Worm (Caenorhabditis elegans) whole organism, young adult: Measurements from ENCODE around the gene Y116F11A.6.

Experiments
- B0035.1 ChIP-seq: sonication (generic microtip); optimal IDR thresholded peaks from 2 replicates; lab custom pipeline; 2016; ENCODE audit warnings: missing genetic modification characterization, mild to moderate bottlenecking, missing compliant biosample characterization, missing genotype, missing genetic modification reagents
- B0336.3 ChIP-seq: fragments of 200-800 bp; sonication (Bioruptor generic); IDR thresholded peaks from 2 replicates; pipeline ENCODE4 v1.3.6; 2022; ENCODE audit warnings: missing genetic modification characterization, missing compliant biosample characterization
- D2030.7 ChIP-seq: fragments of 200-800 bp; sonication (Bioruptor generic); IDR thresholded peaks from 2 replicates; pipeline ENCODE4 v1.3.6; 2022; ENCODE audit warnings: missing genetic modification reagents, missing genetic modification characterization, missing compliant biosample characterization
- F10E7.11 ChIP-seq: sonication (generic microtip); optimal IDR thresholded peaks from 2 replicates; lab custom pipeline; 2017; ENCODE audit warnings: mild to moderate bottlenecking, missing genetic modification characterization, moderate library complexity, missing compliant biosample characterization
- F33H1.4 ChIP-seq: fragments of 200-800 bp; sonication (Bioruptor generic); IDR thresholded peaks from 2 replicates; pipeline ENCODE4 v1.3.6; 2022; ENCODE audit warnings: missing genetic modification reagents, missing genetic modification characterization, missing compliant biosample characterization
- F37B4.10 ChIP-seq: fragments of 200-800 bp; sonication (Bioruptor generic); IDR thresholded peaks from 2 replicates; pipeline ENCODE4 v1.3.6; 2022; ENCODE audit warnings: missing genetic modification characterization, missing compliant biosample characterization
- F49E8.2 ChIP-seq: sonication (generic microtip); optimal IDR thresholded peaks from 3 replicates; lab custom pipeline; 2017; ENCODE audit warnings: missing genetic modification characterization, mild to moderate bottlenecking, missing compliant biosample characterization, antibody characterized with exemption, moderate library complexity; ENCODE audit not compliant: insufficient read depth
- K12H6.12 ChIP-seq: fragments of 200-800 bp; sonication (Bioruptor generic); optimal IDR thresholded peaks from 2 replicates; lab custom pipeline; 2018; ENCODE audit warnings: mild to moderate bottlenecking, missing genetic modification characterization, missing compliant biosample characterization
- Y95B8A.8 ChIP-seq: fragments of 200-800 bp; sonication (Bioruptor generic); IDR thresholded peaks from 2 replicates; pipeline ENCODE4 v1.3.6; 2022; ENCODE audit warnings: missing genetic modification reagents, missing genetic modification characterization, missing compliant biosample characterization
- ZK185.1 ChIP-seq: sonication (generic microtip); optimal IDR thresholded peaks from 2 replicates; lab custom pipeline; 2016; ENCODE audit warnings: mild to moderate bottlenecking, missing genetic modification characterization, missing compliant biosample characterization; ENCODE audit not compliant: poor library complexity, severe bottlenecking
- aptf-3 ChIP-seq: fragments of 200-800 bp; sonication (Bioruptor generic); IDR thresholded peaks from 2 replicates; pipeline ENCODE4 v1.3.6; 2022; ENCODE audit warnings: missing genetic modification characterization, missing compliant biosample characterization
- athp-1 ChIP-seq: sonication (generic microtip); optimal IDR thresholded peaks from 2 replicates; lab custom pipeline; 2017; ENCODE audit warnings: mild to moderate bottlenecking, missing genetic modification characterization, missing compliant biosample characterization
- attf-3 ChIP-seq: fragments of 200-800 bp; sonication (Bioruptor generic); conservative IDR thresholded peaks from 2 replicates; pipeline ENCODE4 v1.3.6; 2022; ENCODE audit warnings: missing genetic modification reagents, missing genetic modification characterization, missing compliant biosample characterization
- attf-6 ChIP-seq: fragments of 200-800 bp; sonication (Bioruptor generic); IDR thresholded peaks from 2 replicates; pipeline ENCODE4 v1.3.6; 2022; ENCODE audit warnings: missing genetic modification reagents, missing genetic modification characterization, missing compliant biosample characterization
- cebp-1 ChIP-seq, 2 experiments: fragments of 200-800 bp in 1 of 2; sonication (Bioruptor generic) in 1 of 2; sonication (generic microtip) in 1 of 2; IDR thresholded peaks in 1 of 2; optimal IDR thresholded peaks in 1 of 2; 2 replicates each; pipeline versions ENCODE4 v1.3.6 to Lab custom; 2017 to 2022; ENCODE audit warnings: missing compliant biosample characterization in 2 of 2, missing genetic modification characterization in 2 of 2, mild to moderate bottlenecking in 1 of 2, missing genetic modification reagents in 1 of 2, moderate library complexity in 1 of 2
- ceh-91 ChIP-seq: fragments of 200-800 bp; sonication (Bioruptor generic); IDR thresholded peaks from 2 replicates; pipeline ENCODE4 v1.3.6; 2022; ENCODE audit warnings: missing genetic modification reagents, missing genetic modification characterization, missing compliant biosample characterization
- chd-7 ChIP-seq: sonication (generic microtip); optimal IDR thresholded peaks from 2 replicates; lab custom pipeline; 2016; ENCODE audit warnings: mild to moderate bottlenecking, missing genetic modification characterization, moderate library complexity, missing compliant biosample characterization
- dox-1 ChIP-seq: fragments of 200-800 bp; sonication (Bioruptor generic); IDR thresholded peaks from 2 replicates; pipeline ENCODE4 v1.3.6; 2022; ENCODE audit warnings: missing genetic modification reagents, missing genetic modification characterization, missing compliant biosample characterization
- dpl-1 ChIP-seq: fragments of 150-350 bp; optimal IDR thresholded peaks from 2 replicates; lab custom pipeline; 2014; ENCODE audit warnings: missing biosample characterization, missing genetic modification reagents, missing genetic modification characterization
- efl-1 ChIP-seq: fragments of 150-350 bp; optimal IDR thresholded peaks from 2 replicates; lab custom pipeline; 2014; ENCODE audit warnings: missing biosample characterization, missing genetic modification reagents, missing genetic modification characterization
- egl-18 ChIP-seq: fragments of 200-800 bp; sonication (Bioruptor generic); IDR thresholded peaks from 2 replicates; pipeline ENCODE4 v1.3.6; 2022; ENCODE audit warnings: missing genetic modification reagents, missing genetic modification characterization, missing compliant biosample characterization
- fkh-3 ChIP-seq: sonication (generic microtip); optimal IDR thresholded peaks from 2 replicates; lab custom pipeline; 2016; ENCODE audit warnings: mild to moderate bottlenecking, missing genetic modification characterization, missing compliant biosample characterization
- hlh-26 ChIP-seq: fragments of 200-800 bp; sonication (Bioruptor generic); conservative IDR thresholded peaks from 2 replicates; pipeline ENCODE4 v1.3.6; 2022; ENCODE audit warnings: missing genetic modification reagents, missing genetic modification characterization, missing compliant biosample characterization
- hmg-1.2 ChIP-seq: fragments of 200-800 bp; sonication (Bioruptor generic); IDR thresholded peaks from 2 replicates; pipeline ENCODE4 v1.3.6; 2022; ENCODE audit warnings: missing genetic modification reagents, missing genetic modification characterization, missing compliant biosample characterization
- hsf-1 ChIP-seq: fragments of 200-800 bp; sonication (Bioruptor generic); IDR thresholded peaks from 2 replicates; pipeline ENCODE4 v1.3.6; 2022; ENCODE audit warnings: missing genetic modification reagents, missing genetic modification characterization, missing compliant biosample characterization
- lag-1 ChIP-seq: fragments of 200-800 bp; sonication (Bioruptor generic); IDR thresholded peaks from 2 replicates; pipeline ENCODE4 v1.3.6; 2022; ENCODE audit warnings: missing genetic modification reagents, missing genetic modification characterization, missing compliant biosample characterization
- lin-35 ChIP-seq, 3 experiments: fragments of 150-350 bp in 2 of 3; sonication (generic microtip) in 1 of 3; optimal IDR thresholded peaks; 2 replicates each; lab custom pipeline; 2014 to 2018; ENCODE audit warnings: missing biosample characterization in 3 of 3, missing genetic modification characterization in 3 of 3, missing genetic modification reagents in 3 of 3
- lin-54 ChIP-seq: fragments of 200-800 bp; sonication (Bioruptor generic); optimal IDR thresholded peaks from 2 replicates; lab custom pipeline; 2018; ENCODE audit warnings: mild to moderate bottlenecking, missing genetic modification characterization, missing compliant biosample characterization
- lsl-1 ChIP-seq: fragments of 200-800 bp; sonication (Bioruptor generic); optimal IDR thresholded peaks from 2 replicates; lab custom pipeline; 2018; ENCODE audit warnings: mild to moderate bottlenecking, missing genetic modification characterization, moderate library complexity, missing compliant biosample characterization
- madf-6 ChIP-seq: fragments of 200-800 bp; sonication (Bioruptor generic); IDR thresholded peaks from 2 replicates; pipeline ENCODE4 v1.3.6; 2022; ENCODE audit warnings: missing genetic modification reagents, missing genetic modification characterization, missing compliant biosample characterization
- madf-8 ChIP-seq: fragments of 200-800 bp; sonication (Bioruptor generic); conservative IDR thresholded peaks from 2 replicates; pipeline ENCODE4 v1.3.6; 2022; ENCODE audit warnings: missing genetic modification reagents, missing genetic modification characterization, missing compliant biosample characterization
- snpc-1.3 ChIP-seq: sonication (generic microtip); optimal IDR thresholded peaks from 2 replicates; lab custom pipeline; 2017; ENCODE audit warnings: missing genetic modification characterization, mild to moderate bottlenecking, missing compliant biosample characterization, antibody characterized with exemption, moderate library complexity, missing genotype, missing genetic modification reagents; ENCODE audit not compliant: insufficient read depth
- snpc-3.4 ChIP-seq: sonication (generic microtip); optimal IDR thresholded peaks from 2 replicates; lab custom pipeline; 2017; ENCODE audit warnings: missing genetic modification characterization, mild to moderate bottlenecking, missing compliant biosample characterization, antibody characterized with exemption, moderate library complexity, missing genotype, missing genetic modification reagents
- snpc-4 ChIP-seq, 5 experiments: fragments of 150-350 bp in 1 of 5; sonication (generic microtip) in 4 of 5; optimal IDR thresholded peaks; 2 replicates each; lab custom pipeline; 2014 to 2018; ENCODE audit warnings: missing genetic modification characterization in 5 of 5, missing biosample characterization in 3 of 5, antibody characterized with exemption in 2 of 5, mild to moderate bottlenecking in 2 of 5, missing compliant biosample characterization in 2 of 5, missing genotype in 2 of 5, moderate library complexity in 2 of 5, missing genetic modification reagents in 1 of 5
- somi-1 ChIP-seq: fragments of 200-800 bp; sonication (Bioruptor generic); optimal IDR thresholded peaks from 2 replicates; lab custom pipeline; 2018; ENCODE audit warnings: mild to moderate bottlenecking, missing genetic modification characterization, missing compliant biosample characterization
- tbp1 ChIP-seq: fragments of 200-800 bp; sonication (Bioruptor generic); optimal IDR thresholded peaks from 2 replicates; lab custom pipeline; 2018; ENCODE audit warnings: mild to moderate bottlenecking, missing genetic modification characterization, missing compliant biosample characterization
- tlf-1 ChIP-seq: fragments of 200-800 bp; sonication (Bioruptor generic); optimal IDR thresholded peaks from 2 replicates; lab custom pipeline; 2018; ENCODE audit warnings: mild to moderate bottlenecking, missing genetic modification characterization, missing compliant biosample characterization
- xnd-1 ChIP-seq: sonication (generic microtip); optimal IDR thresholded peaks from 2 replicates; lab custom pipeline; 2016; ENCODE audit warnings: missing genotype, missing genetic modification reagents, missing genetic modification characterization, missing compliant biosample characterization
- ztf-18 ChIP-seq: sonication (generic microtip); optimal IDR thresholded peaks from 2 replicates; lab custom pipeline; 2016; ENCODE audit warnings: missing genotype, mild to moderate bottlenecking, missing genetic modification characterization, missing compliant biosample characterization
- ztf-6 ChIP-seq: fragments of 200-800 bp; sonication (Bioruptor generic); IDR thresholded peaks from 2 replicates; pipeline ENCODE4 v1.3.6; 2022; ENCODE audit warnings: missing genetic modification reagents, missing genetic modification characterization, missing compliant biosample characterization

The Y116F11A.6 gene

DNA sequence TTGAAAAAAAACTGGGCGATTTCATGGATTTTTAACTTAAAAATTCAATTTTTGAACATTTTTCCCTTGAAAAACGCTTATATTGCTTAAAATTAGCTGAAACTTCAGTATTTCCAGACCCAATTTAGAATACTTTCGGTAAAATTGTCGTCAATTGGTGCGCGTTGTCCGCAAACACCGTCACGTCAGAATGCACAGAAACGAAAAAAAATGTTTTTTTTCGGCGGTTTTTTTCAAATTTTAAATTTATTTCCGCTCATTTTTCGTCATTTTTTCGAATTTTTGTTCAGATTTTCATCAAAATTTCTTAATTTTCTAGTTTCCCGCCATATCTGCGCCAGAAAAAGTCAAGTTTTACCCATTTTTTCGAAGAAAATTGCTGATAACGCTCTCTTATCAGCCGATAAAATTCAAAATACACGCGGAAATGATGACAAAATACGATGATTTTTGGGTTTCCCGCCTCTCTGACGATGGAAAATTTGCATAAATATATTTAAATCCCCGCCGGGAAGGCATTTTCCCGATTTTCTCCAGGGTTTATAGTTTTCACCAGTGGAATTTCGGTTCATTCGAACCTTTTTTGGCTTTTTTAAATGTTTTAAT, 46.0 kb upstream of the Y116F11A.6 start:
- TF ChIP-seq D2030.7 (GFP tag; lab: Robert Waterston, UW) (peak; percentile 64), lag-1 (GFP tag; lab: Robert Waterston, UW) (no peak), xnd-1 (tag; lab: Kevin White, UChicago) (peak; percentile 64), efl-1 (GFP tag; lab: Kevin White, UChicago) (peak; percentile 84), ztf-6 (GFP tag; lab: Robert Waterston, UW) (no peak), snpc-4 (GFP tag; optimal IDR thresholded peaks at IDR 0.05; lab: Kevin White, UChicago) (no peak), snpc-4 (tag; optimal IDR thresholded peaks at IDR 0.05; lab: Kevin White, UChicago) (no peak), ztf-18 (no peak), egl-18 (GFP tag; lab: Robert Waterston, UW) (no peak), lin-54 (GFP tag; lab: Kevin White, UChicago) (peak; percentile 66), dpl-1 (GFP tag; lab: Kevin White, UChicago) (peak; percentile 63), B0035.1 (no peak), ZK185.1 (tag; lab: Kevin White, UChicago) (no peak), B0336.3 (GFP tag; lab: Robert Waterston, UW) (no peak), F33H1.4 (peak; percentile 29; the same call in 1 of the 2 replicates), ceh-91 (peak; percentile 55; the same call in 1 of the 2 replicates), tbp1 (no peak), F10E7.11 (no peak), dox-1 (GFP tag; lab: Robert Waterston, UW) (peak; percentile 35; the same call in 1 of the 2 replicates), lin-35 (GFP tag; optimal IDR thresholded peaks at IDR 0.05; lab: Kevin White, UChicago) (no peak), madf-8 (GFP tag; lab: Robert Waterston, UW) (peak; percentile 82), hmg-1.2 (GFP tag; lab: Robert Waterston, UW) (0 out of 2 replicates have a peak, but pooled peaks have one; percentile 9), hsf-1 (GFP tag; lab: Robert Waterston, UW) (no peak), snpc-1.3 (tag; lab: Kevin White, UChicago) (peak; percentile 21), madf-6 (GFP tag; lab: Robert Waterston, UW) (peak; percentile 90), snpc-3.4 (tag; lab: Kevin White, UChicago) (peak; percentile 13), lsl-1 (GFP tag; lab: Kevin White, UChicago) (peak; percentile 56), F49E8.2 (tag; lab: Kevin White, UChicago) (peak; percentile 12)

DNA sequence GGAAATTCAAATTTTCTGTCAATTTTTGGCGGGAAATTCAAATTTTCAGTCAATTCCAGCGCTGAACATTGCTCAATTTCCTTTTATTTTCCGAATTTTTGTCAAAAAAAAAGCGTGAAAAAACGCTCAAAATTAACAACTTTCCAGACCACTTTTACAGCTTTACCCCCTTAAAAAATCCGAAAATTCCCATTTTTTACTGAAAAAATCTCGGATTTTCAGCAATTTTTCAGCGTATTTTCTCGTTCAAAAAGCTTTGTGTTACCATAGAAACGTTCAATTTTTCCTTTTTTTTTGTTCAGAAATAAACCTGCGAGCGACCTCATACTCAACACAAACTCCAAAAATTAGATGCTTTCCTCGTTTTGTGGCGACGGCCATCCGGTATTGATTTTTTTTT, 44.8 kb upstream of the Y116F11A.6 start, which contains the start of gene mrp-7:
Gene mrp-7 (plus strand): TSS at position 301 of the 400 bp plus-strand sequence.
- TF ChIP-seq cebp-1 (GFP tag; IDR thresholded peaks at IDR 0.05; lab: Robert Waterston, UW) = no peak
- no peak for TF ChIP-seq cebp-1 (tag; optimal IDR thresholded peaks at IDR 0.05; lab: Kevin White, UChicago)
- no peak for TF ChIP-seq ceh-91
- no peak for TF ChIP-seq athp-1 (tag; lab: Kevin White, UChicago)
- no peak for TF ChIP-seq fkh-3 (tag; lab: Kevin White, UChicago)
- no peak for TF ChIP-seq K12H6.12 (tag; lab: Kevin White, UChicago)
- TF ChIP-seq snpc-3.4 (tag; lab: Kevin White, UChicago) = no peak
- TF ChIP-seq F37B4.10 = no peak
- no peak for TF ChIP-seq chd-7 (tag; lab: Kevin White, UChicago)
- TF ChIP-seq B0336.3 (GFP tag; lab: Robert Waterston, UW) = no peak
- TF ChIP-seq somi-1 (GFP tag; lab: Kevin White, UChicago) = no peak
- TF ChIP-seq Y95B8A.8 = no peak
- no peak for TF ChIP-seq hlh-26 (GFP tag; lab: Robert Waterston, UW)
- no peak for TF ChIP-seq attf-3 (GFP tag; lab: Robert Waterston, UW)
- TF ChIP-seq attf-6 (GFP tag; lab: Robert Waterston, UW) = no peak
- TF ChIP-seq tlf-1 = no peak
- no peak for TF ChIP-seq aptf-3 (GFP tag; lab: Robert Waterston, UW)
